Worm (Caenorhabditis elegans) whole organism, early embryonic: Measurements from ENCODE around the gene gst-38.

ENCODE experiments used
- F13C5.2 ChIP-seq: sonication (generic microtip); optimal IDR thresholded peaks from 2 replicates; lab custom pipeline; 2017; ENCODE audit warnings: mild to moderate bottlenecking, missing genetic modification characterization, inconsistent platforms, missing compliant biosample characterization
- aly-1 ChIP-seq: sonication (generic microtip); optimal IDR thresholded peaks from 2 replicates; lab custom pipeline; 2016; ENCODE audit warnings: missing genetic modification characterization, missing compliant biosample characterization
- ama-1 ChIP-seq: fragments of 150-350 bp; optimal IDR thresholded peaks from 2 replicates; lab custom pipeline; 2014
- ceh-13 ChIP-seq: fragments of 200-800 bp; sonication (Bioruptor generic); optimal IDR thresholded peaks from 2 replicates; lab custom pipeline; 2018; ENCODE audit warnings: mild to moderate bottlenecking, missing genetic modification characterization, missing compliant biosample characterization
- flt-1 ChIP-seq: fragments of 200-800 bp; sonication (Bioruptor generic); IDR thresholded peaks from 2 replicates; pipeline ENCODE4 v1.3.6; 2022; ENCODE audit warnings: missing genetic modification characterization, missing compliant biosample characterization
- hnd-1 ChIP-seq: sonication (generic microtip); optimal IDR thresholded peaks from 2 replicates; lab custom pipeline; 2016; ENCODE audit warnings: missing genetic modification characterization, missing compliant biosample characterization
- sea-1 ChIP-seq: fragments of 200-800 bp; sonication (Bioruptor generic); conservative IDR thresholded peaks from 2 replicates; pipeline ENCODE4 v1.3.6; 2022; ENCODE audit warnings: missing genetic modification characterization, missing compliant biosample characterization
- tbx-11 ChIP-seq: fragments of 200-800 bp; sonication (Bioruptor generic); IDR thresholded peaks from 2 replicates; pipeline ENCODE4 v1.3.6; 2022; ENCODE audit warnings: missing genetic modification characterization, missing compliant biosample characterization
- tra-4 ChIP-seq: sonication (generic microtip); optimal IDR thresholded peaks from 2 replicates; lab custom pipeline; 2017; ENCODE audit warnings: missing genetic modification characterization, missing compliant biosample characterization

- no peak for TF ChIP-seq F13C5.2 (tag; lab: Kevin White, UChicago)
- no peak for TF ChIP-seq flt-1
- no peak for TF ChIP-seq tbx-11 (GFP tag; lab: Robert Waterston, UW)
- no peak for TF ChIP-seq ama-1
- no peak for TF ChIP-seq sea-1 (GFP tag; lab: Robert Waterston, UW)
- TF ChIP-seq tra-4 = no peak
- no peak for TF ChIP-seq aly-1 (tag; lab: Kevin White, UChicago)
- TF ChIP-seq ceh-13 = no peak
- TF ChIP-seq hnd-1 = no peak
These were observed 39.6 kb upstream of the gst-38 start, which contains the start of gene srh-186 for ce11 chrV:15955497-15955896.
